Fruit fly (Drosophila melanogaster): ENCODE data around the gene CG7702.

DNA sequence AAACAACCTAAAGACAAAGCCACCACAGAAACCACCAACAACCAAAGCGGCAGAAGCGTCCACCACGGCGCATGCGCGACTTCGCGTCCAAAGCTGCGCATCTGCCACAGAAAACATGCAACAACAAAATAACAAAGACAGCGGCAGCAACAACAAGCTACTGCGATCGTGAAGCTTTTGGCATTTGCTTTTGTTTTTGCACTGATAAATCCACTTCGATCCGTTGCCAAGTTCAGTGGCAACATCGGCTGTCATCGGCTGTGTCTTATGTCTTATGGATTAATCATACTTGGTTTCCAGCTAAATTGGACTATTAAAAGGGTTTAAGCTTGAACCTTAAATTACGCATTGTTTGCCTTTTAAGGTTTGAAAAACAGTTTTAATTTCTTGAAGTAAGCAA, 23.4 kb downstream of the CG7702 start, which contains the start of gene Muc91C:
- no peak for TF ChIP-seq CG8632 (GFP tag; optimal IDR thresholded peaks at IDR 0.05)
- TF ChIP-seq Sox102F (GFP tag; optimal IDR thresholded peaks at IDR 0.05), result no peak
- no peak for TF ChIP-seq fd85E (GFP tag; optimal IDR thresholded peaks at IDR 0.05)
- TF ChIP-seq ss (GFP tag; optimal IDR thresholded peaks at IDR 0.05), result no peak
- no peak for TF ChIP-seq pdm3 (GFP tag; optimal IDR thresholded peaks at IDR 0.05)
